Fruit fly (Drosophila melanogaster) whole organism, prepupa: ENCODE results near the gene CG15625.

Source experiments
- CG15336 ChIP-seq: fragments of 200-800 bp; sonication (Bioruptor generic); IDR thresholded peaks from 2 replicates; pipeline ENCODE4 v1.3.6; 2022; ENCODE audit warnings: missing biosample characterization, missing genetic modification characterization
- CG31627 ChIP-seq: fragments of 200-800 bp; sonication (Bioruptor generic); optimal IDR thresholded peaks from 3 replicates; lab custom pipeline; 2016; ENCODE audit warnings: missing biosample characterization, missing genetic modification characterization
- dac ChIP-seq: fragments of 200-800 bp; sonication (Bioruptor generic); optimal IDR thresholded peaks from 2 replicates; lab custom pipeline; 2017; ENCODE audit warnings: missing biosample characterization, mild to moderate bottlenecking, missing genetic modification characterization

DNA sequence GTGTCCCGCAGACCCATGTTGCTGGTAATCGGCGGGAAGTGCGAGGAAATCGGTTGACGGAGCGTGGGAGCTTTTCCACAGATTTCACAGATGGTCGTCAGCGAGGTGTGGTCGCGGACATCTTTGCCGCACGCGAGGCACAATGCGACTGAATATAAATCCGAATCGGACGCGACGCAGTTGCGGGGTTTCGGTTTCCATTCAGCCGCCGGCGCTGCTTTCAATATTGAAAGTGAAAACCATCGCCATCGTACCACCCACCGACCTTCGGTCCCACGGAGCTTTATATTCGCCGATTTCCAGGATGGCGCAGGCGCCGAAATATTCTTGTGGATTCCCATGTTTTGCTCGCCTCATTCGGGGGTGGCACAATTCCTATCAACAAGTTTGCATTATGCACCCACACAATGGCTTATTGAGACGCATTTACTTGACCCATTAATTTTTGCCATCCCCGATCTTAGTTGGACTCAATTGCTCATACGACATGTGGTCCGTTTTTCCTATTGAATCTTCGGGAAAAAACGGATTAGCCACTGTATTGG, 46.6 kb downstream of the CG15625 start, which contains the start of gene hoe2:
- TF ChIP-seq CG15336 (no peak), dac (no peak), CG31627 (GFP tag; lab: Kevin White, UChicago) (no peak)
